Worm (Caenorhabditis elegans) whole organism, young adult: ENCODE measurements around the gene npp-27.

Experiments
- ama-1 ChIP-seq, 3 experiments: fragments of 150-350 bp in 1 of 3; sonication (generic microtip) in 2 of 3; optimal IDR thresholded peaks; 2 replicates each; lab custom pipeline; 2014 to 2018; ENCODE audit warnings: missing biosample characterization in 2 of 3, missing genetic modification characterization in 2 of 3, missing genetic modification reagents in 2 of 3
- die-1 ChIP-seq: sonication (generic microtip); optimal IDR thresholded peaks from 2 replicates; lab custom pipeline; 2016; ENCODE audit warnings: missing genotype, mild to moderate bottlenecking, missing genetic modification characterization, missing compliant biosample characterization
- let-607 ChIP-seq, 2 experiments: fragments of 200-800 bp in 1 of 2; sonication (Bioruptor generic) in 1 of 2; sonication (generic microtip) in 1 of 2; optimal IDR thresholded peaks; 2 replicates each; lab custom pipeline; 2016 to 2018; ENCODE audit warnings: mild to moderate bottlenecking in 2 of 2, missing compliant biosample characterization in 2 of 2, missing genetic modification characterization in 2 of 2, moderate library complexity in 2 of 2, missing genotype in 1 of 2
- nfyb-1 ChIP-seq: fragments of 200-800 bp; sonication (Bioruptor generic); IDR thresholded peaks from 2 replicates; pipeline ENCODE4 v1.3.6; 2022; ENCODE audit warnings: missing genetic modification reagents, missing genetic modification characterization, missing compliant biosample characterization
- rcor-1 ChIP-seq: fragments of 200-800 bp; sonication (Bioruptor generic); IDR thresholded peaks from 2 replicates; pipeline ENCODE4 v1.3.6; 2022; ENCODE audit warnings: missing genetic modification reagents, missing genetic modification characterization, missing compliant biosample characterization
- tbp1 ChIP-seq: fragments of 200-800 bp; sonication (Bioruptor generic); optimal IDR thresholded peaks from 2 replicates; lab custom pipeline; 2018; ENCODE audit warnings: mild to moderate bottlenecking, missing genetic modification characterization, missing compliant biosample characterization
- unc-62 ChIP-seq: fragments of 150-350 bp; optimal IDR thresholded peaks from 2 replicates; lab custom pipeline; 2014; ENCODE audit warnings: missing biosample characterization, missing genetic modification reagents, missing genetic modification characterization

DNA sequence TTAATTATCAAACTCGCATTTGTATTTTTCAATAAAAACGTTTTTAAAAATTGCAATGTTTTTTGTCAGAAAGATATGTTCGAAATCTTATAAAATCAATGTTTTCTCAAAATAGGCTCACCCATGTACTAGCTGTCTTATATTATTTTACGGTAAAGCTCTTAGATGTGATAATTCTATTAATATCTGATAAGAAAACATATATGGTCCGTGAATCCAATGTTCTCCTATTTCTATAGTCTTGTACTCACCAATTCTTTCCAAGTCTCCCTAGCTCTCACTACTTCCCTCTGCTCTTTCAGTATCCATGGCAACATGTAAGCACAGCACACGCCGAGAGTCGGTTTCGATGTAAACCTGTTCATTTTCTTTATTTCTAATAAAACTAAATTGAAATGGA is 23.7 kb upstream of the npp-27 start, which contains the start of gene bbs-2:
- TF ChIP-seq let-607 (tag; optimal IDR thresholded peaks at IDR 0.05; lab: Kevin White, UChicago) (no peak), nfyb-1 (GFP tag; lab: Robert Waterston, UW) (no peak), rcor-1 (GFP tag; lab: Robert Waterston, UW) (no peak), ama-1 (optimal IDR thresholded peaks at IDR 0.05; lab: Kevin White, UChicago) (no peak), ama-1 (GFP tag; optimal IDR thresholded peaks at IDR 0.05; lab: Kevin White, UChicago) (no peak), tbp1 (GFP tag; lab: Kevin White, UChicago) (no peak), unc-62 (GFP tag; lab: Kevin White, UChicago) (no peak), die-1 (tag; lab: Kevin White, UChicago) (no peak)
